Fruit fly (Drosophila melanogaster): ENCODE data around the gene moi.
A peak's percentile ranks its signal among the peaks of the same experiment; 100 is the strongest.

The moi gene

dm6 chr3R:18242089-18242955, 13.0 kb upstream of the moi start, which contains the start of the genes CG7156 and 14-3-3epsilon (continued):
- peak; percentile 8 for TF ChIP-seq kay (GFP tag; optimal IDR thresholded peaks at IDR 0.05)
- peak; percentile 33; the same call in 1 of the 2 replicates for TF ChIP-seq CG6689 (GFP tag; IDR thresholded peaks at IDR 0.05)
- TF ChIP-seq CG13624 (GFP tag; optimal IDR thresholded peaks at IDR 0.05): peak; percentile 9
- TF ChIP-seq pzg (GFP tag; optimal IDR thresholded peaks at IDR 0.05): peak; percentile 70
- TF ChIP-seq vnd (GFP tag; IDR thresholded peaks at IDR 0.05; ENCODE audit: partially characterized antibody): no peak
- no peak for TF ChIP-seq fru (optimal IDR thresholded peaks at IDR 0.05)
- no peak for TF ChIP-seq Poxn (GFP tag; IDR thresholded peaks at IDR 0.05)
- peak; percentile 77 for TF ChIP-seq sqz (GFP tag; optimal IDR thresholded peaks at IDR 0.05)
- TF ChIP-seq CG14860 (GFP tag; IDR thresholded peaks at IDR 0.05; ENCODE audit: partially characterized antibody): peak; percentile 22; the same call in 1 of the 3 replicates
- peak; percentile 60 for TF ChIP-seq knrl (GFP tag; IDR thresholded peaks at IDR 0.05; ENCODE audit: partially characterized antibody)
- peak; percentile 19 for TF ChIP-seq tin (GFP tag; optimal IDR thresholded peaks at IDR 0.05)
- TF ChIP-seq luna (GFP tag; optimal IDR thresholded peaks at IDR 0.05): no peak
- TF ChIP-seq cwo (GFP tag; optimal IDR thresholded peaks at IDR 0.05): no peak
- no peak for TF ChIP-seq CG1529 (GFP tag; optimal IDR thresholded peaks at IDR 0.05)
- TF ChIP-seq CG12299 (tag; optimal IDR thresholded peaks at IDR 0.05): peak; percentile 43
- TF ChIP-seq gcm2 (GFP tag; optimal IDR thresholded peaks at IDR 0.05): no peak
- TF ChIP-seq Bteb2 (GFP tag; optimal IDR thresholded peaks at IDR 0.05): no peak
- TF ChIP-seq h (optimal IDR thresholded peaks at IDR 0.05): no peak
- no peak for TF ChIP-seq Tbp (GFP tag; optimal IDR thresholded peaks at IDR 0.05)
- TF ChIP-seq tap (tag; optimal IDR thresholded peaks at IDR 0.05): peak; percentile 16
- 0 out of 3 replicates have a peak, but pooled peaks have one; percentile 15 for TF ChIP-seq H15 (GFP tag; IDR thresholded peaks at IDR 0.05)
- TF ChIP-seq Xbp1 (GFP tag; optimal IDR thresholded peaks at IDR 0.05): peak; percentile 73
- TF ChIP-seq CG1024 (GFP tag; IDR thresholded peaks at IDR 0.05): no peak
- TF ChIP-seq toy (GFP tag; IDR thresholded peaks at IDR 0.05): no peak
- TF ChIP-seq repo (GFP tag; optimal IDR thresholded peaks at IDR 0.05): no peak
- no peak for TF ChIP-seq CG4404 (GFP tag; IDR thresholded peaks at IDR 0.05)
- no peak for TF ChIP-seq CG6272 (GFP tag; IDR thresholded peaks at IDR 0.05)
- no peak for TF ChIP-seq CG11696 (GFP tag; IDR thresholded peaks at IDR 0.05)
- no peak for TF ChIP-seq CG2199 (GFP tag; IDR thresholded peaks at IDR 0.05)
- peak; percentile 14 for TF ChIP-seq Mes4 (GFP tag; optimal IDR thresholded peaks at IDR 0.05)
- TF ChIP-seq Rx (GFP tag; IDR thresholded peaks at IDR 0.05): no peak
- no peak for TF ChIP-seq schlank (tag; optimal IDR thresholded peaks at IDR 0.05)
- TF ChIP-seq Optix (GFP tag; IDR thresholded peaks at IDR 0.05): no peak
- TF ChIP-seq CG9215 (GFP tag; IDR thresholded peaks at IDR 0.05): no peak
- TF ChIP-seq CG14014 (GFP tag; IDR thresholded peaks at IDR 0.05): no peak
- TF ChIP-seq Hr78 (GFP tag; optimal IDR thresholded peaks at IDR 0.05): no peak
- TF ChIP-seq CG6765 (GFP tag; optimal IDR thresholded peaks at IDR 0.05): no peak
- TF ChIP-seq HLH54F (GFP tag; optimal IDR thresholded peaks at IDR 0.05): no peak
- peak; percentile 25; the same call in 1 of the 2 replicates for TF ChIP-seq onecut (GFP tag; IDR thresholded peaks at IDR 0.05)
- no peak for TF ChIP-seq CG10543 (GFP tag; optimal IDR thresholded peaks at IDR 0.05)
- TF ChIP-seq seq (GFP tag; IDR thresholded peaks at IDR 0.05): peak; percentile 36; the same call in 1 of the 2 replicates
- no peak for TF ChIP-seq br (optimal IDR thresholded peaks at IDR 0.05)
- TF ChIP-seq Pdp1 (GFP tag; optimal IDR thresholded peaks at IDR 0.05): peak in 1 of 2 experiments; percentile 64
- no peak for TF ChIP-seq nau (GFP tag; optimal IDR thresholded peaks at IDR 0.05)
- TF ChIP-seq Ets97D (GFP tag; optimal IDR thresholded peaks at IDR 0.05): peak; percentile 81
- no peak for TF ChIP-seq zf30C (GFP tag; optimal IDR thresholded peaks at IDR 0.05)
- peak; percentile 73; the same call in 2 of the 3 replicates for TF ChIP-seq CG17361 (GFP tag; IDR thresholded peaks at IDR 0.05)
- no peak for TF ChIP-seq eyg (GFP tag; optimal IDR thresholded peaks at IDR 0.05)
- no peak for TF ChIP-seq lov (optimal IDR thresholded peaks at IDR 0.05)
- 0 out of 3 replicates have a peak, but pooled peaks have one; percentile 49 for TF ChIP-seq lov (GFP tag; IDR thresholded peaks at IDR 0.05)
- TF ChIP-seq Jarid2 (GFP tag; optimal IDR thresholded peaks at IDR 0.05): peak; percentile 77

Measured in whole organism, embryonic.